Worm (Caenorhabditis elegans): Measurements from ENCODE around the gene T08G5.2.

Gene T08G5.2

DNA sequence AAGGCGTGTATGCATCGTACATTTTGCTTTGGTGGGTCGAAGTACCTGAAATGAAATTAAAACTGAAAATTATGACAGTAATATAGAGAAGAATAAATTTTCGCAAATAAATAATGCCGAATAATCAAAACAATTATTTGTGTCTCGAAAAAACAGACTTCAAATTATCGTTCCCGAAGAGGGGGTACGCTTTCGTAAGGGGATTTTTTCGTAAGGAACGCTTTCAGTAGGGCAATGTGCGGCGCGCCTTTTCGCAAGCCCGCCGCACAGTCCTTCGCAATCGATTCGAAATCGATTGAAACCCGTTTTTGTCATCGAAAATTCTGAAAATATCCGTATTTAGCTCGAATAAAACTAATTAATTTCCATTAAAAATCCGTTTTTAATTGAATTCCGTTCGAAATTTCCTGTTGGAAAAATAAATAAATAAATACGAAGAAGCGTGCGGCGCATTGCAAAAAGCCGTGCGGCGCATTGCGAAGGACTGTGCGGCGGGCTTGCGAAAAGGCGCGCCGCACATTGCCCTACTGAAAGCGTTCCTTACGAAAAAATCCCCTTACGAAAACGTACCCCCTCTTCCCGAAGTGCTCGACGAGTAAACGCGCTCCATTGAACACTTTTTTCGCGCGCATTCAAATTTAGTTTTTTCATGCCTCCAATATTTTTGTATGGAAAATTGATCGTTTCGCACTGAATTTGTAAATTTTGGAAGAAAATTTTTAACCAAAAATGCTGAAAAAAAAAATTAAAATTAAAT lies 12.4 kb upstream of the T08G5.2 start, which contains the start of gene vps-39:
Gene vps-39, minus strand, starts transcription at position 51 of the 757 bp plus-strand sequence.
- peak; percentile 7; the same call in 1 of the 2 replicates for TF ChIP-seq ztf-29 (GFP tag; IDR thresholded peaks at IDR 0.05)
- TF ChIP-seq tab-1 (GFP tag; IDR thresholded peaks at IDR 0.05), result peak; percentile 62; the same call in 1 of the 2 replicates
- TF ChIP-seq ref-1 (GFP tag; conservative IDR thresholded peaks at IDR 0.05), result peak; percentile 35; the same call in 1 of the 2 replicates
- peak; percentile 90 for TF ChIP-seq ztf-23 (GFP tag; IDR thresholded peaks at IDR 0.05)
- TF ChIP-seq klf-2 (GFP tag; conservative IDR thresholded peaks at IDR 0.05), result peak; percentile 84
- peak; percentile 65 for TF ChIP-seq T22C8.4 (GFP tag; IDR thresholded peaks at IDR 0.05)
- peak; percentile 36 for TF ChIP-seq med-1 (GFP tag; optimal IDR thresholded peaks at IDR 0.05; ENCODE audit: insufficient read depth)
- peak; percentile 83 for TF ChIP-seq flt-1 (GFP tag; IDR thresholded peaks at IDR 0.05)

DNA sequence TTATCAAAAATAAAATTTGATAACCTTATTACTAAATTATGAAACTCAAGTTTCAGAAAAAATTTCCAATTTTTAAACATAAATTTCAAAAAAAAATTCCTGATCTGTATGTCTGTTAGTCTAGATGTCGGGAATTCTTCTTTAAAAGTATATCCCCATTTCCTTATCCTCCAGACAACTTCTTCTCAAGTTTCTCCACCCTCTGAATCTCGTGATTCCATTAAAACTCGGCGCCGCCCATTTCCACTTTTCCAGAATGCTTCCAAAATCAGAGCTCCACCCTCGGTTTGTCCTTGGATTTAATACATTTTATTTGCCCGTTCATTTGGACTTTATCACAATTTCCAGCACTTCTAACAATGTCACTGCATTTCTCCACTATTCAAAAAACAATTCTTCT lies 7.6 kb upstream of the T08G5.2 start, which contains the start of gene ins-10:
Gene ins-10, plus strand, starts transcription at position 301 of the 400 bp plus-strand sequence.
- TF ChIP-seq ztf-29 (GFP tag; IDR thresholded peaks at IDR 0.05) (no peak), ref-1 (GFP tag; conservative IDR thresholded peaks at IDR 0.05) (no peak), klf-2 (GFP tag; conservative IDR thresholded peaks at IDR 0.05) (no peak)

DNA sequence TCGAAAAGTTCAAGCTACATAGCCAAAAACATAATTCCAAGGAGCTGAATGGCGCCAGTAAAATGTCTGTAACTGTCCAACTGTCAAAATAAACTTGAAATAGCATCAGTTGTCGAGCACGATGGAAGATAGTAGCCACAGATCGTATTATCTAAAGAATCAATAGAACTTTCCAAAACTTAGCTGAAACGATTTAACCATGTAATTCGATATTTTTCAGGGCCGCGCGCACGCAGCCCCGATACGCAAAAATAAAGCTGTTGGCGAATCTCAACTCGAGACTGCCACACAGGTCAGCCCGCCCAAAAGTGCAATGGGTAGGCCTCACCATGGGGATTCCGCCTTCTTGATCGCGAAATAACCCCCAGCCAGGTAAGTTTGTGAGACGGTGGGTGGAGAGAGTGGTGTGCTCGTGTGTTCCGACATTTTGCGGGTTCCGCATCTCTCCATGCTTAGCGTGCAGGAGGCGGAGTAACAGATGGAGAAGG lies 2.2 kb upstream of the T08G5.2 start:
- TF ChIP-seq flt-1 (GFP tag; IDR thresholded peaks at IDR 0.05) (peak; percentile 70; the same call in 1 of the 2 replicates), tab-1 (GFP tag; IDR thresholded peaks at IDR 0.05) (0 out of 2 replicates have a peak, but pooled peaks have one; percentile 68), T22C8.4 (GFP tag; IDR thresholded peaks at IDR 0.05) (no peak)

DNA sequence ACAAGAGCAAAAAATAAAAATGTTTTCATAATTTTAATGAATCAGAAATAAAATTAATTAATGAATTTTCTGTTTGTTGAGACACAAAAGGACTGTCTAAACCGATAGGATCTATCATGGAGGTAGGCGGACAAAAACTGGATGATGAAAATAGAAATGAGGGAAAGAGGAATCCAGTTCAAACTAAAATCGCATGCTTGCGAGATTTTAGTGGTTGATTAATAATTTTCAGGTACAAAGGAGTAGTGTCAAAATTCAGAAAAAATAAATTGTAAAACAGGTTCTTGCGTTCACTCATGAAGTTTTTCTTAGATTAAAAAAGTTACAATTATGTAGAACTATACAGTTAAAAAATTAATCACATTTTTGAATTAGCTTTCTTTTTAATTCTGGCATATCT lies 1.3 kb upstream of the T08G5.2 start, which contains the start of gene T08G5.3:
Gene T08G5.3, minus strand, starts transcription at position 101 of the 400 bp plus-strand sequence.
- TF ChIP-seq ztf-23 (GFP tag; IDR thresholded peaks at IDR 0.05) (no peak), flt-1 (GFP tag; IDR thresholded peaks at IDR 0.05) (no peak), klf-2 (GFP tag; conservative IDR thresholded peaks at IDR 0.05) (no peak), cog-1 (tag; optimal IDR thresholded peaks at IDR 0.05) (no peak), tab-1 (GFP tag; IDR thresholded peaks at IDR 0.05) (no peak), T22C8.4 (GFP tag; IDR thresholded peaks at IDR 0.05) (no peak), med-1 (GFP tag; optimal IDR thresholded peaks at IDR 0.05; ENCODE audit: insufficient read depth) (no peak), ref-1 (GFP tag; conservative IDR thresholded peaks at IDR 0.05) (no peak), ztf-29 (GFP tag; IDR thresholded peaks at IDR 0.05) (no peak)

DNA sequence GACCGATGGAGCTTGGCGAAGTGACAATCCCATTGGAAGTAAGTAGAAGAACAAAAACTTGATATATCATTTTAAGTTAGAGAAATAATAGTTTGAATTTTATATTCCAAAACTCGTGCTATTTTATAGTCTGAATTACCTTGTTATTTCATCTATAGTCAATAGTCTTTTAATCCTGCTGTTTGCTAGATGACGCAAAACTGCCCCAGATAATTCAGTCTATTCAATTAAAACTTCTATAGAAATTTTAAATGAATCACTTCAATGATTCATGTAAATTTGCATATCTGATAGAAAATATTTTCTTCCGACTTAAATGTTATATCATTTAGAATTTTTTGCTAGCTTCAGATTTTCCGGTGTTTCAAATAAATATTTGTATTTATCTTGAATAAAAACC lies 3.0 kb downstream of the T08G5.2 start, which contains the start of gene T08G5.15:
Gene T08G5.15, minus strand, starts transcription at position 101 of the 400 bp plus-strand sequence.
- no peak for TF ChIP-seq tab-1 (GFP tag; IDR thresholded peaks at IDR 0.05)
- TF ChIP-seq cog-1 (tag; optimal IDR thresholded peaks at IDR 0.05), result no peak
- no peak for TF ChIP-seq med-1 (GFP tag; optimal IDR thresholded peaks at IDR 0.05; ENCODE audit: insufficient read depth)
- no peak for TF ChIP-seq ztf-29 (GFP tag; IDR thresholded peaks at IDR 0.05)
- TF ChIP-seq ref-1 (GFP tag; conservative IDR thresholded peaks at IDR 0.05), result no peak
- no peak for TF ChIP-seq ztf-23 (GFP tag; IDR thresholded peaks at IDR 0.05)
- TF ChIP-seq flt-1 (GFP tag; IDR thresholded peaks at IDR 0.05), result no peak
- no peak for TF ChIP-seq T22C8.4 (GFP tag; IDR thresholded peaks at IDR 0.05)
- no peak for TF ChIP-seq klf-2 (GFP tag; conservative IDR thresholded peaks at IDR 0.05)

DNA sequence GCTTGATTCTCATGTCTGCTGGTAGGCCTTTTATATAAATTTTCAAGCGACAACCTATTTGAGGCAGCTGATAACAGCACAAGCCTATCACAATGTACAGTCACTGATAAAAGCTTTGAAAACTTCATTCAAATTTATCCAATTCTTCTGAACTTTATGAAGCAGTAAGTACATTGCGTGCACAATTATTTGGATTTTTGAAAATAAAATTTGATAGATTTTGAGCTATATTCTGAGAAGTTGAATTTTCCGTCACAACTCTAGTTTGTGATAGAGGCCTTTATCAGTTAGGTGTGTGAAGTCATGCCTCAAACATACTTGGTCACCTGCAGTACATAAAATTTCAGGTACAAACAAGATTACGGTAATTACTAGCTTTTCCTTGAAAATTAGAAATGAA lies 7.5 kb downstream of the T08G5.2 start, which contains the start of the genes mtl-2 and T08G5.1:
Gene mtl-2, minus strand, starts transcription at position 34 of the 400 bp plus-strand sequence.
Gene T08G5.1, plus strand, starts transcription at position 127 of the 400 bp plus-strand sequence.
- TF ChIP-seq cog-1 (tag; optimal IDR thresholded peaks at IDR 0.05), result no peak
- TF ChIP-seq klf-2 (GFP tag; conservative IDR thresholded peaks at IDR 0.05), result no peak

DNA sequence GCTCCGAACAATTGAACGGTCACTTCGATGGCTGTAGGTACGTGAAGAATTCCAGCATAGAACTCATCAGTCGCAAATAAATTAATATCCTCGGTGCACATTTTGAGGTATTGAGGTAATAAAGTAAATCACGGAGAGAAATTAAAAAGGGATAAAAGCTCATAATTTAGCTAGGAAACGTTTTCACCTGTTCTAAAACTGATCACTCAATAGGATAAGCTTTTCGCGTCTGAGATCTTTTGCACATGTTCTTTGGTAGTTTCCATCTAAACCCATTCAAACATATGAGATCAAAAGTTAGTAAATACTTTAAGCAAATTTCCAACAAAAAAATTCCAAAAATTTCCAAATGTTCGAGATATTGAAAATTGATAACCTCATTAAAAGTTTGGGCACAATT lies 8.6 kb downstream of the T08G5.2 start, which contains the start of gene srh-308:
Gene srh-308, minus strand, starts transcription at position 101 of the 400 bp plus-strand sequence.
- TF ChIP-seq klf-2 (GFP tag; conservative IDR thresholded peaks at IDR 0.05) (no peak), ref-1 (GFP tag; conservative IDR thresholded peaks at IDR 0.05) (no peak), tab-1 (GFP tag; IDR thresholded peaks at IDR 0.05) (no peak), ztf-23 (GFP tag; IDR thresholded peaks at IDR 0.05) (no peak), med-1 (GFP tag; optimal IDR thresholded peaks at IDR 0.05; ENCODE audit: insufficient read depth) (no peak), T22C8.4 (GFP tag; IDR thresholded peaks at IDR 0.05) (no peak), cog-1 (tag; optimal IDR thresholded peaks at IDR 0.05) (no peak), ztf-29 (GFP tag; IDR thresholded peaks at IDR 0.05) (no peak), flt-1 (GFP tag; IDR thresholded peaks at IDR 0.05) (no peak)

DNA sequence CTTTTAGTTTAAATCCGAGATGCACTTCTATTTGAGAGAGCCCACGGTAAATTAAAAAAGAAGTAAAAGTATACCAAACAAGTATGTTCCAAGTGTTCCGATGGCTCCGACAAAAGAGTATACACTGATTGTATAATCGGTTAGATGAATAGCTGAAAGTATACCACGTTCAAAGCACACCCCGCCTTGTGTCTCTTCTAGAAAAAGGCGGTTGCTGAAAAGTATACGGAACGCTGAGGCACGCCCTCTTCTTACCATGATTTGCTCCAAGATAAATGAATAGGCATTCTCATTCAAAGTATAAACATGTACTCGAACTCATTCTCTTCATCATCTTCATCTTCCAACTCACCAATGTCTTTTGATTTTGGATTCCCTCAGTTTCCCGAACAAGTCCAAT lies 11.7 kb downstream of the T08G5.2 start, which contains the start of gene end-3:
Gene end-3, plus strand, starts transcription at position 301 of the 400 bp plus-strand sequence.
- TF ChIP-seq ztf-23 (GFP tag; IDR thresholded peaks at IDR 0.05) (no peak), ref-1 (GFP tag; conservative IDR thresholded peaks at IDR 0.05) (no peak), med-1 (GFP tag; optimal IDR thresholded peaks at IDR 0.05; ENCODE audit: insufficient read depth) (no peak), flt-1 (GFP tag; IDR thresholded peaks at IDR 0.05) (no peak), ztf-29 (GFP tag; IDR thresholded peaks at IDR 0.05) (no peak), T22C8.4 (GFP tag; IDR thresholded peaks at IDR 0.05) (no peak), tab-1 (GFP tag; IDR thresholded peaks at IDR 0.05) (no peak), klf-2 (GFP tag; conservative IDR thresholded peaks at IDR 0.05) (no peak), cog-1 (tag; optimal IDR thresholded peaks at IDR 0.05) (no peak)

DNA sequence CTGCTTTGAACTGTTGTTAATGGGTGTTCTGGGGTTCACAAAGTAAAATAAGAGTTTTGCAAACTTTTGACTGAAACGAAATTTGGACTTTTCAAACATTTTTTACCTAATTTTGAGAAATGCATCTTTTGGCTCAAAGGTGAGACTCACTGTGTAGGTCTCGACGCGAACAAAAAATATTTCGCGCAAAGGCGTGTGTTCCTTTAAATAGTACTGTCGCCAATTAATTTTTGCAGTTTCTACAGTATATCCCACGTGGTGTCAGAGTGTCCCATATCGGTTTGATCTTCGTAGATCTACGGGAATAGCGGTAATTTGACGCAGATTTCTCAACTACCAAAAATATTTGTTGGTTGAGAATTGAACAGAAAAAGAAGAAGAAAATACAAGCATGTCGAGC lies 12.5 kb downstream of the T08G5.2 start:
- TF ChIP-seq klf-2 (GFP tag; conservative IDR thresholded peaks at IDR 0.05), result no peak
- TF ChIP-seq flt-1 (GFP tag; IDR thresholded peaks at IDR 0.05), result no peak
- no peak for TF ChIP-seq ztf-29 (GFP tag; IDR thresholded peaks at IDR 0.05)
- TF ChIP-seq ref-1 (GFP tag; conservative IDR thresholded peaks at IDR 0.05), result no peak
- no peak for TF ChIP-seq tab-1 (GFP tag; IDR thresholded peaks at IDR 0.05)
- no peak for TF ChIP-seq ztf-23 (GFP tag; IDR thresholded peaks at IDR 0.05)
- TF ChIP-seq med-1 (GFP tag; optimal IDR thresholded peaks at IDR 0.05; ENCODE audit: insufficient read depth), result no peak
